Worm (Caenorhabditis elegans): Measurements from ENCODE around the gene srh-215.

- no peak for TF ChIP-seq ama-1 (optimal IDR thresholded peaks at IDR 0.05)
- no peak for TF ChIP-seq alr-1 (tag; optimal IDR thresholded peaks at IDR 0.05)
- no peak for TF ChIP-seq sem-4 (tag; optimal IDR thresholded peaks at IDR 0.05)
- TF ChIP-seq unc-39 (tag; optimal IDR thresholded peaks at IDR 0.05), result no peak
- no peak for TF ChIP-seq nhr-11 (tag; optimal IDR thresholded peaks at IDR 0.05)
- TF ChIP-seq elt-1 (tag; optimal IDR thresholded peaks at IDR 0.05), result no peak
- TF ChIP-seq mdl-1 (tag; optimal IDR thresholded peaks at IDR 0.05), result no peak
- TF ChIP-seq unc-62 (GFP tag; optimal IDR thresholded peaks at IDR 0.05), result no peak
- TF ChIP-seq gmeb-1 (tag; optimal IDR thresholded peaks at IDR 0.05), result no peak
These were observed 42.9 kb downstream of the srh-215 start, which contains the start of gene immt-2 for ce11 chrV:16788967-16789366.

Measured in whole organism, L2 larva.